Worm (Caenorhabditis elegans) whole organism, L4 larva: ENCODE results near the gene R04B3.3.

ENCODE experiments used
- F10B5.3 ChIP-seq: sonication (generic microtip); optimal IDR thresholded peaks from 2 replicates; lab custom pipeline; 2016; ENCODE audit warnings: mild to moderate bottlenecking, missing genetic modification characterization, missing compliant biosample characterization
- F37D6.2 ChIP-seq: sonication (generic microtip); optimal IDR thresholded peaks from 2 replicates; lab custom pipeline; 2016; ENCODE audit warnings: mild to moderate bottlenecking, missing genetic modification characterization, missing compliant biosample characterization
- T20F7.1 ChIP-seq: fragments of 200-800 bp; sonication (Bioruptor generic); optimal IDR thresholded peaks from 2 replicates; lab custom pipeline; 2018; ENCODE audit warnings: mild to moderate bottlenecking, missing genetic modification characterization, missing compliant biosample characterization
- Y105C5A.15 ChIP-seq: fragments of 200-800 bp; sonication (Bioruptor generic); IDR thresholded peaks from 2 replicates; pipeline ENCODE4 v1.3.6; 2022; ENCODE audit warnings: missing genetic modification characterization, missing compliant biosample characterization
- Y5F2A.4 ChIP-seq: fragments of 200-800 bp; sonication (Bioruptor generic); optimal IDR thresholded peaks from 2 replicates; lab custom pipeline; 2018; ENCODE audit warnings: mild to moderate bottlenecking, missing genetic modification characterization, missing compliant biosample characterization
- Y75B8A.6 ChIP-seq: fragments of 200-800 bp; sonication (Bioruptor generic); IDR thresholded peaks from 2 replicates; pipeline ENCODE4 v1.3.6; 2022; ENCODE audit warnings: missing genetic modification reagents, missing genetic modification characterization, missing compliant biosample characterization
- aha-1 ChIP-seq: fragments of 150-350 bp; peaks from one replicate; lab custom pipeline; 2014; ENCODE audit warnings: missing biosample characterization, missing genetic modification characterization
- ceh-62 ChIP-seq: sonication (generic microtip); optimal IDR thresholded peaks from 2 replicates; lab custom pipeline; 2017; ENCODE audit warnings: missing biosample characterization, missing genetic modification characterization
- ces-1 ChIP-seq: fragments of 150-350 bp; sonication (generic microtip); optimal IDR thresholded peaks from 4 replicates; lab custom pipeline; 2014; ENCODE audit warnings: missing biosample characterization, missing genetic modification reagents, missing genetic modification characterization
- ctbp-1 ChIP-seq: fragments of 200-800 bp; sonication (Bioruptor generic); IDR thresholded peaks from 2 replicates; pipeline ENCODE4 v1.3.6; 2022; ENCODE audit warnings: missing genetic modification reagents, missing genetic modification characterization, missing compliant biosample characterization
- daf-12 ChIP-seq: fragments of 150-350 bp; optimal IDR thresholded peaks from 2 replicates; lab custom pipeline; 2014; ENCODE audit warnings: missing biosample characterization, missing genetic modification reagents, missing genetic modification characterization
- daf-19 ChIP-seq: fragments of 200-800 bp; sonication (Bioruptor generic); conservative IDR thresholded peaks from 2 replicates; pipeline ENCODE4 v1.3.6; 2022; ENCODE audit warnings: missing genetic modification characterization, missing compliant biosample characterization
- dmd-6 ChIP-seq: fragments of 200-800 bp; sonication (Bioruptor generic); IDR thresholded peaks from 2 replicates; pipeline ENCODE4 v1.3.6; 2022; ENCODE audit warnings: missing genetic modification reagents, missing genetic modification characterization, missing compliant biosample characterization
- dmd-9 ChIP-seq: fragments of 200-800 bp; sonication (Bioruptor generic); IDR thresholded peaks from 2 replicates; pipeline ENCODE4 v1.3.6; 2022; ENCODE audit warnings: missing genetic modification reagents, missing genetic modification characterization, missing compliant biosample characterization
- dpl-1 ChIP-seq: fragments of 150-350 bp; optimal IDR thresholded peaks from 2 replicates; lab custom pipeline; 2014; ENCODE audit warnings: missing biosample characterization, missing genetic modification reagents, missing genetic modification characterization
- duxl-1 ChIP-seq: sonication (generic microtip); optimal IDR thresholded peaks from 2 replicates; lab custom pipeline; 2016; ENCODE audit warnings: mild to moderate bottlenecking, missing genetic modification characterization, moderate library complexity, missing compliant biosample characterization; ENCODE audit not compliant: poor library complexity
- egl-27 ChIP-seq: sonication (generic microtip); optimal IDR thresholded peaks from 3 replicates; lab custom pipeline; 2017; ENCODE audit warnings: missing biosample characterization, missing genetic modification reagents, missing genetic modification characterization
- fkh-10 ChIP-seq: fragments of 150-350 bp; optimal IDR thresholded peaks from 2 replicates; lab custom pipeline; 2014; ENCODE audit warnings: missing biosample characterization, missing genetic modification reagents, missing genetic modification characterization
- gei-8 ChIP-seq: fragments of 200-800 bp; sonication (Bioruptor generic); optimal IDR thresholded peaks from 2 replicates; lab custom pipeline; 2018; ENCODE audit warnings: mild to moderate bottlenecking, missing genetic modification characterization, missing compliant biosample characterization
- hlh-30 ChIP-seq: sonication (generic microtip); optimal IDR thresholded peaks from 2 replicates; lab custom pipeline; 2017; ENCODE audit warnings: antibody characterized with exemption, mild to moderate bottlenecking, missing genetic modification characterization, missing compliant biosample characterization; ENCODE audit not compliant: insufficient read depth
- hmg-1.1 ChIP-seq: fragments of 200-800 bp; sonication (Bioruptor generic); IDR thresholded peaks from 2 replicates; pipeline ENCODE4 v1.3.6; 2022; ENCODE audit warnings: missing genetic modification reagents, missing genetic modification characterization, missing compliant biosample characterization
- lir-3 ChIP-seq: sonication (generic microtip); optimal IDR thresholded peaks from 2 replicates; lab custom pipeline; 2016; ENCODE audit warnings: mild to moderate bottlenecking, missing genetic modification characterization, missing compliant biosample characterization
- lsy-2 ChIP-seq, 2 experiments: fragments of 150-350 bp in 1 of 2; sonication (generic microtip) in 1 of 2; optimal IDR thresholded peaks; 2 replicates each; lab custom pipeline; 2014 to 2017; ENCODE audit warnings: missing biosample characterization in 2 of 2, missing genetic modification characterization in 2 of 2
- mdl-1 ChIP-seq, 2 experiments: fragments of 150-350 bp in 1 of 2; sonication (generic microtip) in 1 of 2; optimal IDR thresholded peaks; 2 replicates each; lab custom pipeline; 2014 to 2017; ENCODE audit warnings: missing biosample characterization in 2 of 2, missing genetic modification characterization in 2 of 2
- mes-2 ChIP-seq: sonication (generic microtip); optimal IDR thresholded peaks from 2 replicates; lab custom pipeline; 2016; ENCODE audit warnings: missing genotype, mild to moderate bottlenecking, missing genetic modification characterization, missing compliant biosample characterization; ENCODE audit not compliant: poor library complexity, severe bottlenecking
- mxl-2 ChIP-seq: fragments of 200-800 bp; sonication (Bioruptor generic); conservative IDR thresholded peaks from 2 replicates; pipeline ENCODE4 v1.3.6; 2022; ENCODE audit warnings: missing genetic modification reagents, missing genetic modification characterization, missing compliant biosample characterization
- nhr-102 ChIP-seq: sonication (generic microtip); optimal IDR thresholded peaks from 2 replicates; lab custom pipeline; 2016; ENCODE audit warnings: mild to moderate bottlenecking, missing genetic modification characterization, moderate library complexity, missing compliant biosample characterization
- nhr-11 ChIP-seq: fragments of 150-350 bp; optimal IDR thresholded peaks from 2 replicates; lab custom pipeline; 2014; ENCODE audit warnings: missing biosample characterization, missing genetic modification characterization
- nhr-237 ChIP-seq: sonication (generic microtip); optimal IDR thresholded peaks from 2 replicates; lab custom pipeline; 2017; ENCODE audit warnings: missing biosample characterization, missing genetic modification characterization
- nhr-77 ChIP-seq: fragments of 150-350 bp; optimal IDR thresholded peaks from 2 replicates; lab custom pipeline; 2014; ENCODE audit warnings: missing biosample characterization, missing genetic modification characterization
- pha-4 ChIP-seq, 2 experiments: fragments of 150-350 bp in 1 of 2; fragments of 200-800 bp in 1 of 2; sonication (Bioruptor generic) in 1 of 2; IDR thresholded peaks in 1 of 2; optimal IDR thresholded peaks in 1 of 2; 2 replicates each; pipeline versions ENCODE4 v1.3.6 to Lab custom; 2014 to 2022; ENCODE audit warnings: missing genetic modification characterization in 2 of 2, missing genetic modification reagents in 2 of 2, missing biosample characterization in 1 of 2, missing compliant biosample characterization in 1 of 2
- php-3 ChIP-seq: fragments of 200-800 bp; sonication (Bioruptor generic); IDR thresholded peaks from 2 replicates; pipeline ENCODE4 v1.3.6; 2022; ENCODE audit warnings: missing genetic modification reagents, missing genetic modification characterization, missing compliant biosample characterization
- pqm-1 ChIP-seq: sonication (generic microtip); optimal IDR thresholded peaks from 2 replicates; lab custom pipeline; 2017; ENCODE audit warnings: missing biosample characterization, missing genetic modification characterization
- rbr-2 ChIP-seq: sonication (generic microtip); optimal IDR thresholded peaks from 2 replicates; lab custom pipeline; 2016; ENCODE audit warnings: missing genotype, missing genetic modification characterization, missing compliant biosample characterization
- saeg-2 ChIP-seq: fragments of 200-800 bp; sonication (Bioruptor generic); IDR thresholded peaks from 2 replicates; pipeline ENCODE4 v1.3.6; 2022; ENCODE audit warnings: missing genetic modification reagents, missing genetic modification characterization, missing compliant biosample characterization
- set-16 ChIP-seq: fragments of 200-800 bp; sonication (Bioruptor generic); IDR thresholded peaks from 2 replicates; pipeline ENCODE4 v1.3.6; 2022; ENCODE audit warnings: missing genetic modification reagents, missing genetic modification characterization, missing compliant biosample characterization
- skn-1 ChIP-seq: fragments of 150-350 bp; optimal IDR thresholded peaks from 2 replicates; lab custom pipeline; 2014; ENCODE audit warnings: missing biosample characterization, missing genetic modification characterization
- snpc-4 ChIP-seq: fragments of 150-350 bp; optimal IDR thresholded peaks from 2 replicates; lab custom pipeline; 2014; ENCODE audit warnings: missing biosample characterization, missing genetic modification characterization
- tra-1 ChIP-seq: fragments of 200-800 bp; sonication (Bioruptor generic); IDR thresholded peaks from 2 replicates; pipeline ENCODE4 v1.3.6; 2022; ENCODE audit warnings: missing genetic modification reagents, missing genetic modification characterization, missing compliant biosample characterization
- vab-7 ChIP-seq: fragments of 200-800 bp; sonication (Bioruptor generic); IDR thresholded peaks from 2 replicates; pipeline ENCODE4 v1.3.6; 2022; ENCODE audit warnings: missing genetic modification reagents, missing genetic modification characterization, missing compliant biosample characterization
- zip-2 ChIP-seq: fragments of 150-350 bp; optimal IDR thresholded peaks from 2 replicates; lab custom pipeline; 2014; ENCODE audit warnings: missing biosample characterization, missing genetic modification characterization
- ztf-11 ChIP-seq: fragments of 150-350 bp; optimal IDR thresholded peaks from 2 replicates; lab custom pipeline; 2014; ENCODE audit warnings: missing biosample characterization, missing genetic modification characterization

Gene R04B3.3

ce11 chrX:2495865-2496314, 20.1 kb upstream of the R04B3.3 start, which contains the start of gene rabr-1 (continued):
- TF ChIP-seq hlh-30 (tag; lab: Kevin White, UChicago): peak; percentile 41
- TF ChIP-seq duxl-1 (tag; lab: Kevin White, UChicago): peak; percentile 13
- peak; percentile 64; the same call in 1 of the 2 replicates for TF ChIP-seq ctbp-1 (GFP tag; lab: Robert Waterston, UW)
- TF ChIP-seq, all 104 proteins: peak for 21

ce11 chrX:2494296-2494695, 18.5 kb upstream of the R04B3.3 start:
- TF ChIP-seq fkh-10: peak; percentile 81
- TF ChIP-seq ces-1 (GFP tag; lab: Kevin White, UChicago): peak; percentile 62
- no peak for TF ChIP-seq vab-7
- TF ChIP-seq ctbp-1 (GFP tag; lab: Robert Waterston, UW): peak; percentile 46; the same call in 1 of the 2 replicates
- no peak for TF ChIP-seq skn-1
- TF ChIP-seq nhr-77 (tag; lab: Kevin White, UChicago): no peak
- TF ChIP-seq, all 104 proteins: peak for 3

ce11 chrX:2493586-2494175, 17.9 kb upstream of the R04B3.3 start:
- TF ChIP-seq set-16 (GFP tag; lab: Robert Waterston, UW): peak; percentile 36; the same call in 1 of the 2 replicates
- TF ChIP-seq duxl-1 (tag; lab: Kevin White, UChicago): no peak
- no peak for TF ChIP-seq zip-2
- no peak for TF ChIP-seq fkh-10

- no peak for TF ChIP-seq Y5F2A.4
- TF ChIP-seq egl-27 (tag; lab: Kevin White, UChicago): no peak
- peak in 1 of 2 experiments; percentile 54 for TF ChIP-seq lsy-2 (tag; optimal IDR thresholded peaks at IDR 0.05; lab: Kevin White, UChicago)
- TF ChIP-seq mes-2: peak; percentile 67
- no peak for TF ChIP-seq saeg-2 (GFP tag; lab: Robert Waterston, UW)
- TF ChIP-seq Y75B8A.6 (GFP tag; lab: Robert Waterston, UW): no peak
- no peak for TF ChIP-seq mxl-2 (GFP tag; lab: Robert Waterston, UW)
- peak; percentile 37 for TF ChIP-seq hlh-30 (tag; lab: Kevin White, UChicago)
- TF ChIP-seq F10B5.3 (tag; lab: Kevin White, UChicago): no peak
- TF ChIP-seq aha-1: peak; percentile 77
- 0 out of 2 replicates have a peak, but pooled peaks have one; percentile 44 for TF ChIP-seq hmg-1.1 (GFP tag; lab: Robert Waterston, UW)
- TF ChIP-seq zip-2: no peak
- TF ChIP-seq snpc-4: no peak
- peak in 1 of 2 experiments; percentile 40 for TF ChIP-seq mdl-1 (tag; optimal IDR thresholded peaks at IDR 0.05; lab: Kevin White, UChicago)
- peak; percentile 9 for TF ChIP-seq F37D6.2
- TF ChIP-seq T20F7.1 (GFP tag; lab: Kevin White, UChicago): no peak
- TF ChIP-seq gei-8: no peak
- TF ChIP-seq daf-19 (GFP tag; lab: Robert Waterston, UW): no peak
- TF ChIP-seq php-3 (GFP tag; lab: Robert Waterston, UW): no peak
- TF ChIP-seq vab-7: 0 out of 2 replicates have a peak, but pooled peaks have one; percentile 7
- peak; percentile 3 for TF ChIP-seq pqm-1
- TF ChIP-seq ctbp-1 (GFP tag; lab: Robert Waterston, UW): 0 out of 2 replicates have a peak, but pooled peaks have one; percentile 51
- TF ChIP-seq, all 104 proteins: peak for 10
Measured at ce11 chrX:2488526-2489098, 12.8 kb upstream of the R04B3.3 start, which contains the start of gene hid-1. Gene hid-1 (plus strand): TSS chrX:2489048.

ce11 chrX:2483078-2483477, 7.3 kb upstream of the R04B3.3 start, which contains the start of gene K02E10.4:
Gene K02E10.4 (plus strand): TSS chrX:2483263.
- TF ChIP-seq ztf-11: no peak
- TF ChIP-seq lir-3 (tag; lab: Kevin White, UChicago): no peak
- no peak for TF ChIP-seq pha-4 (GFP tag; IDR thresholded peaks at IDR 0.05; lab: Robert Waterston, UW)
- no peak for TF ChIP-seq pha-4 (tag; optimal IDR thresholded peaks at IDR 0.05; lab: Kevin White, UChicago)
- TF ChIP-seq daf-12 (tag; lab: Kevin White, UChicago): no peak
- no peak for TF ChIP-seq nhr-102 (tag; lab: Kevin White, UChicago)
- no peak for TF ChIP-seq nhr-11 (tag; lab: Kevin White, UChicago)
- no peak for TF ChIP-seq rbr-2 (tag; lab: Kevin White, UChicago)
- no peak for TF ChIP-seq ces-1 (GFP tag; lab: Kevin White, UChicago)
- TF ChIP-seq dmd-6 (GFP tag; lab: Robert Waterston, UW): no peak
- no peak for TF ChIP-seq mes-2
- no peak for TF ChIP-seq Y105C5A.15
- TF ChIP-seq tra-1: no peak
- TF ChIP-seq nhr-237 (tag; lab: Kevin White, UChicago): no peak
- no peak for TF ChIP-seq dpl-1
- no peak for TF ChIP-seq set-16 (GFP tag; lab: Robert Waterston, UW)
- no peak for TF ChIP-seq ceh-62 (tag; lab: Kevin White, UChicago)
- TF ChIP-seq dmd-9 (GFP tag; lab: Robert Waterston, UW): no peak
